Worm (Caenorhabditis elegans) whole organism, L1 larva: ENCODE results near the gene K02E7.7.
"Not testable (repeated sequence)": the region's sequence is repeated elsewhere in the genome, so short reads cannot be mapped to it uniquely, and the experiment has no call there.

Experiments
- C34B4.2 ChIP-seq: sonication (generic microtip); optimal IDR thresholded peaks from 2 replicates; lab custom pipeline; 2017; ENCODE audit warnings: mild to moderate bottlenecking, missing genetic modification characterization, missing compliant biosample characterization
- Y116A8C.19 ChIP-seq: sonication (generic microtip); optimal IDR thresholded peaks from 2 replicates; lab custom pipeline; 2016; ENCODE audit warnings: missing compliant biosample characterization, missing genetic modification characterization, borderline replicate concordance
- alr-1 ChIP-seq: fragments of 200-800 bp; sonication (Bioruptor generic); optimal IDR thresholded peaks from 2 replicates; lab custom pipeline; 2018; ENCODE audit warnings: borderline replicate concordance, mild to moderate bottlenecking, missing genetic modification characterization, missing compliant biosample characterization
- ama-1 ChIP-seq: fragments of 150-350 bp; optimal IDR thresholded peaks from 2 replicates; lab custom pipeline; 2014
- ceh-63 ChIP-seq: fragments of 200-800 bp; sonication (Bioruptor generic); optimal IDR thresholded peaks from 2 replicates; lab custom pipeline; 2018; ENCODE audit warnings: mild to moderate bottlenecking, missing genetic modification characterization, missing compliant biosample characterization
- ceh-8 ChIP-seq: fragments of 200-800 bp; sonication (Bioruptor generic); optimal IDR thresholded peaks from 2 replicates; lab custom pipeline; 2018; ENCODE audit warnings: mild to moderate bottlenecking, missing genetic modification characterization, moderate library complexity, missing compliant biosample characterization
- ceh-88 ChIP-seq: fragments of 200-800 bp; sonication (Bioruptor generic); IDR thresholded peaks from 2 replicates; pipeline ENCODE4 v1.3.6; 2022; ENCODE audit warnings: missing genetic modification characterization, missing compliant biosample characterization
- ces-1 ChIP-seq: fragments of 150-350 bp; optimal IDR thresholded peaks from 2 replicates; lab custom pipeline; 2014; ENCODE audit warnings: missing biosample characterization, missing genetic modification reagents, missing genetic modification characterization
- dpl-1 ChIP-seq, 3 experiments: fragments of 150-350 bp in 2 of 3; sonication (generic microtip) in 1 of 3; optimal IDR thresholded peaks; 2 replicates each; lab custom pipeline; 2014 to 2017; ENCODE audit warnings: missing biosample characterization in 3 of 3, missing genetic modification characterization in 3 of 3, missing genetic modification reagents in 3 of 3
- dsc-1 ChIP-seq: sonication (generic microtip); optimal IDR thresholded peaks from 2 replicates; lab custom pipeline; 2016; ENCODE audit warnings: mild to moderate bottlenecking, missing genetic modification characterization, missing compliant biosample characterization
- efl-3 ChIP-seq: fragments of 200-800 bp; sonication (Bioruptor generic); optimal IDR thresholded peaks from 2 replicates; lab custom pipeline; 2018; ENCODE audit warnings: mild to moderate bottlenecking, missing genetic modification characterization, missing compliant biosample characterization
- elt-2 ChIP-seq: sonication (generic microtip); optimal IDR thresholded peaks from 2 replicates; lab custom pipeline; 2016; ENCODE audit warnings: missing genetic modification characterization, mild to moderate bottlenecking, inconsistent platforms, missing compliant biosample characterization, missing genetic modification reagents
- elt-3 ChIP-seq, 6 experiments: fragments of 150-350 bp in 1 of 6; sonication (generic microtip); optimal IDR thresholded peaks; 2 replicates each; lab custom pipeline; 2017 to 2018; ENCODE audit warnings: missing biosample characterization in 6 of 6, missing genetic modification characterization in 6 of 6, inconsistent platforms in 1 of 6
- fkh-4 ChIP-seq: sonication (generic microtip); optimal IDR thresholded peaks from 2 replicates; lab custom pipeline; 2016; ENCODE audit warnings: missing compliant biosample characterization, missing genetic modification characterization, borderline replicate concordance
- hlh-17 ChIP-seq: fragments of 200-800 bp; sonication (Bioruptor generic); optimal IDR thresholded peaks from 2 replicates; lab custom pipeline; 2018; ENCODE audit warnings: missing genetic modification characterization, mild to moderate bottlenecking, missing compliant biosample characterization, moderate library complexity, borderline replicate concordance
- hlh-4 ChIP-seq: sonication (generic microtip); optimal IDR thresholded peaks from 2 replicates; lab custom pipeline; 2016; ENCODE audit warnings: mild to moderate bottlenecking, missing genetic modification characterization, missing compliant biosample characterization
- jun-1 ChIP-seq: fragments of 150-350 bp; optimal IDR thresholded peaks from 2 replicates; lab custom pipeline; 2014; ENCODE audit warnings: missing biosample characterization, missing genetic modification reagents, missing genetic modification characterization
- lin-15B ChIP-seq: fragments of 150-350 bp; sonication (generic microtip); optimal IDR thresholded peaks from 3 replicates; lab custom pipeline; 2014; ENCODE audit warnings: missing biosample characterization, missing genetic modification characterization
- lsy-2 ChIP-seq, 2 experiments: fragments of 150-350 bp; optimal IDR thresholded peaks; 2 replicates each; lab custom pipeline; 2014; ENCODE audit warnings: missing biosample characterization in 2 of 2, missing genetic modification characterization in 2 of 2
- mab-9 ChIP-seq: fragments of 200-800 bp; sonication (Bioruptor generic); IDR thresholded peaks from 2 replicates; pipeline ENCODE4 v1.3.6; 2022; ENCODE audit warnings: missing genetic modification reagents, missing genetic modification characterization, missing compliant biosample characterization
- nhr-76 ChIP-seq: sonication (generic microtip); optimal IDR thresholded peaks from 2 replicates; lab custom pipeline; 2017; ENCODE audit warnings: missing biosample characterization, missing genetic modification characterization
- nhr-84 ChIP-seq: sonication (generic microtip); optimal IDR thresholded peaks from 2 replicates; lab custom pipeline; 2017; ENCODE audit warnings: missing biosample characterization, missing genetic modification characterization
- nhr-90 ChIP-seq: sonication (generic microtip); optimal IDR thresholded peaks from 2 replicates; lab custom pipeline; 2016; ENCODE audit warnings: mild to moderate bottlenecking, missing genetic modification characterization, missing compliant biosample characterization; ENCODE audit not compliant: poor library complexity
- pag-3 ChIP-seq: sonication (generic microtip); optimal IDR thresholded peaks from 2 replicates; lab custom pipeline; 2017; ENCODE audit warnings: missing genetic modification characterization, mild to moderate bottlenecking, missing compliant biosample characterization, antibody characterized with exemption, borderline replicate concordance; ENCODE audit not compliant: insufficient read depth
- pax-3 ChIP-seq: fragments of 200-800 bp; sonication (Bioruptor generic); optimal IDR thresholded peaks from 2 replicates; lab custom pipeline; 2018; ENCODE audit warnings: mild to moderate bottlenecking, missing genetic modification characterization, moderate library complexity, missing compliant biosample characterization
- snpc-4 ChIP-seq: fragments of 150-350 bp; optimal IDR thresholded peaks from 2 replicates; lab custom pipeline; 2014; ENCODE audit warnings: missing biosample characterization, missing genetic modification characterization
- snu-23 ChIP-seq: sonication (generic microtip); optimal IDR thresholded peaks from 2 replicates; lab custom pipeline; 2016; ENCODE audit warnings: missing genetic modification characterization, missing compliant biosample characterization
- sox-4 ChIP-seq: sonication (generic microtip); optimal IDR thresholded peaks from 2 replicates; lab custom pipeline; 2016; ENCODE audit warnings: missing genetic modification characterization, missing compliant biosample characterization
- sup-37 ChIP-seq: fragments of 200-800 bp; sonication (Bioruptor generic); optimal IDR thresholded peaks from 2 replicates; lab custom pipeline; 2018; ENCODE audit warnings: mild to moderate bottlenecking, missing genetic modification characterization, missing compliant biosample characterization
- swsn-7 ChIP-seq: sonication (generic microtip); optimal IDR thresholded peaks from 2 replicates; lab custom pipeline; 2016; ENCODE audit warnings: missing genetic modification characterization, missing compliant biosample characterization
- tbx-2 ChIP-seq: sonication (generic microtip); optimal IDR thresholded peaks from 2 replicates; lab custom pipeline; 2016; ENCODE audit warnings: missing genetic modification characterization, missing compliant biosample characterization
- tlp-1 ChIP-seq: fragments of 150-350 bp; optimal IDR thresholded peaks from 2 replicates; lab custom pipeline; 2014; ENCODE audit warnings: missing biosample characterization, missing genetic modification characterization
- xbp-1 ChIP-seq: sonication (generic microtip); optimal IDR thresholded peaks from 2 replicates; lab custom pipeline; 2016; ENCODE audit warnings: missing genetic modification characterization, missing compliant biosample characterization
- zip-4 ChIP-seq: fragments of 200-800 bp; sonication (Bioruptor generic); optimal IDR thresholded peaks from 2 replicates; lab custom pipeline; 2018; ENCODE audit warnings: mild to moderate bottlenecking, missing genetic modification characterization, moderate library complexity, missing compliant biosample characterization

The K02E7.7 gene

ce11 chrII:1054724-1055123, at the start of gene K02E7.7:
Gene K02E7.7, plus strand, starts transcription at chrII:1055024.
- not testable (repeated sequence) for TF ChIP-seq nhr-90; zip-4 (GFP tag; lab: Kevin White, UChicago); jun-1 (tag; lab: Kevin White, UChicago)

ce11 chrII:1006375-1006774, 48.4 kb upstream of the K02E7.7 start, which contains the start of gene F45D11.14:
Gene F45D11.14, minus strand, starts transcription at chrII:1006475.
- not testable (repeated sequence) for TF ChIP-seq tlp-1, nhr-76, fkh-4 (tag; lab: Kevin White, UChicago)

- TF ChIP-seq sox-4 (tag; lab: Kevin White, UChicago); ama-1; pax-3: not testable (repeated sequence)
Observed at ce11 chrII:1024684-1025083, 30.1 kb upstream of the K02E7.7 start, which contains the start of gene btb-11. Gene btb-11, minus strand, starts transcription at chrII:1024784.

DNA sequence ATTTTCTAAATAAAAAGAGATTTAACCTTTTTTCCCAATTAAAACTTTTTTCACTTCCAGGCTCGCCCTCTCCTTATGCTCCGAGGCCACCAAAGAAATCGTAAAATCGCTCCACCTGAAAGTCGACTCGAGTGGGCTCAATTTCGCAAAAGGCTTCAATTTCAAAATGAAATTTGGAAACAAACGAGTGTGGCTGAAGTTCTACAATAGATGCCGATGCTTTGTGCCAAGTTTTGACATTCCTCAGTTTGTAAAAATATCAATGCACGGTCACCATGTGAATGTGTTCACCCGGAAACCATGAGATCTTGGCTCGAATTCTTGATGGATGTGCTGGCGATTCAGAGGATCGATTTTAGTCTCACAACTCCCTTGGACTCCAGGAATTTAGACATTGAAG, 28.2 kb upstream of the K02E7.7 start, which contains the start of gene M01D1.12:
Gene M01D1.12, plus strand, starts transcription at position 301 of the 400 bp plus-strand sequence.
- no peak for TF ChIP-seq snpc-4 (tag; lab: Kevin White, UChicago)
- TF ChIP-seq ceh-8 (GFP tag; lab: Kevin White, UChicago): no peak
- TF ChIP-seq nhr-76 (tag; lab: Kevin White, UChicago): no peak

DNA sequence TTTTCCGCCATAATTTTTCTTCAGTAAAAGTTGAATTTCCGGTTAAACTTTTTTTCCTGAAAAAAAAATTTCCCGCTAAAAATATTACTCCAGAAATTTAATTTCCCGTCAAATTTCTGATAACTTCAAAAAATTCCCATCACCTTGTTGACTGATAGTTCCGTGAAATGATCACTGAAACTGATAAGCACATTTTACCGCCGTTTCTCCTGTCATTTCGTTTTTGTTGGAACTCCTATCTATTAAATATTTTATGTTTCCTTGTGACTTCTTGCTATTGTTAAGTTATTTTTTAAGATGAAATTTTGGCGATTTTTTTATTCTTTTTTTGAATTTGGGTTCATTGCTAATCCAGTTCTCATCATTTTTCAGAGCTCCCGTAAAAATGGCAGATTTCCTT, 26.2 kb upstream of the K02E7.7 start, which contains the start of gene math-34:
Gene math-34, plus strand, starts transcription at position 371 of the 400 bp plus-strand sequence.
- peak; percentile 20 for TF ChIP-seq elt-2
- no peak for TF ChIP-seq nhr-84 (tag; lab: Kevin White, UChicago)

ce11 chrII:1040464-1040863, 14.4 kb upstream of the K02E7.7 start, which contains the start of gene fbxb-39:
Gene fbxb-39, minus strand, starts transcription at chrII:1040564.
- TF ChIP-seq nhr-90 (no peak), elt-3 (tag; optimal IDR thresholded peaks at IDR 0.05; lab: Kevin White, UChicago) (no peak)

ce11 chrII:1042227-1042626, 12.6 kb upstream of the K02E7.7 start, which contains the start of gene fbxb-41:
Gene fbxb-41, minus strand, starts transcription at chrII:1042327.
- TF ChIP-seq jun-1 (tag; lab: Kevin White, UChicago) (no peak), mab-9 (no peak), tbx-2 (tag; lab: Kevin White, UChicago) (no peak), alr-1 (tag; lab: Kevin White, UChicago) (no peak), ceh-63 (GFP tag; lab: Kevin White, UChicago) (no peak)

- not testable (repeated sequence) for TF ChIP-seq lin-15B (tag; lab: Kevin White, UChicago); hlh-17; pag-3 (tag; lab: Kevin White, UChicago)
Observed at ce11 chrII:1043932-1044331, 10.9 kb upstream of the K02E7.7 start, which contains the start of gene fbxb-45. Gene fbxb-45, minus strand, starts transcription at chrII:1044032.

DNA sequence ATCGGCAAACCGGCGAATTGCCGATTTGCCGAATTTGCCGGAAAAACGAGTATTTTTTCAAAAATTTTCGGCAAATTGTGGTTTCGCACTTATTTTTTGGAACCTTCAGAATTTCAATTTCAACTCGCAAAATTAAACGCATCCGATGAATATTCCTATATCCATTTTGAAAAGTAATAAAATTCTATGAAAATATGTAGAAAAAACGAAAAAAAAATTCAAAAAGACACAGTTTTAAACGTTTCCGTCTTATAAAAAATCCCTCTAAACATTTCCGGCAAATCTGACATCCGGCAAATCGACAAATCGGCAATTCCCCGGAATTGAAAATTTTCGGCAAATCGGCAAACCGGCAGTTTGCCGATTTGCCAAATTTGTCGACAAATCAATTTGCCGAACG, 9.1 kb upstream of the K02E7.7 start, which contains the start of gene str-148:
Gene str-148, plus strand, starts transcription at position 301 of the 400 bp plus-strand sequence.
- TF ChIP-seq fkh-4 (tag; lab: Kevin White, UChicago) (no peak), ces-1 (no peak), snpc-4 (tag; lab: Kevin White, UChicago) (no peak), ceh-88 (GFP tag; lab: Robert Waterston, UW) (no peak), lsy-2 (tag; optimal IDR thresholded peaks at IDR 0.05; lab: Kevin White, UChicago) (no peak), dsc-1 (tag; lab: Kevin White, UChicago) (no peak), snu-23 (no peak), Y116A8C.19 (tag; lab: Kevin White, UChicago) (no peak), pax-3 (no peak), C34B4.2 (no peak), dpl-1 (GFP tag; optimal IDR thresholded peaks at IDR 0.05; lab: Kevin White, UChicago) (no peak), swsn-7 (tag; lab: Kevin White, UChicago) (no peak), xbp-1 (tag; lab: Kevin White, UChicago) (no peak), alr-1 (tag; lab: Kevin White, UChicago) (no peak), efl-3 (GFP tag; lab: Kevin White, UChicago) (no peak), ceh-63 (GFP tag; lab: Kevin White, UChicago) (no peak), hlh-4 (tag; lab: Kevin White, UChicago) (no peak), sup-37 (no peak)
